Fruit fly (Drosophila melanogaster) whole organism, embryonic: ENCODE data around the gene CG13314.
A peak's percentile ranks its signal among the peaks of the same experiment; 100 is the strongest.

Source experiments
- Abd-B ChIP-seq: fragments of 200-800 bp; sonication (Bioruptor generic); optimal IDR thresholded peaks from 2 replicates; lab custom pipeline; 2018; ENCODE audit warnings: missing biosample characterization, mild to moderate bottlenecking, missing genetic modification characterization, moderate library complexity
- CG10147 ChIP-seq: fragments of 200-800 bp; sonication (Bioruptor generic); optimal IDR thresholded peaks from 2 replicates; lab custom pipeline; 2019; ENCODE audit warnings: missing biosample characterization, mild to moderate bottlenecking, missing genetic modification characterization, moderate library complexity
- CG11456 ChIP-seq: fragments of 200-800 bp; sonication (Bioruptor generic); IDR thresholded peaks from 3 replicates; pipeline ENCODE4 v1.3.6; 2022; ENCODE audit warnings: missing biosample characterization, missing genetic modification characterization
- CG11504 ChIP-seq: fragments of 200-800 bp; sonication (Bioruptor generic); optimal IDR thresholded peaks from 3 replicates; lab custom pipeline; 2019; ENCODE audit warnings: missing biosample characterization, mild to moderate bottlenecking, missing genetic modification characterization, moderate library complexity
- CG11696 ChIP-seq: fragments of 200-800 bp; sonication (Bioruptor generic); IDR thresholded peaks from 2 replicates; pipeline ENCODE4 v1.3.6; 2022; ENCODE audit warnings: missing biosample characterization, missing genetic modification characterization
- CG14050 ChIP-seq: fragments of 200-800 bp; sonication (Bioruptor generic); IDR thresholded peaks from 3 replicates; pipeline ENCODE4 v1.3.6; 2022; ENCODE audit warnings: missing biosample characterization, missing genetic modification characterization
- CG14860 ChIP-seq: fragments of 200-800 bp; sonication (Bioruptor generic); IDR thresholded peaks from 3 replicates; pipeline ENCODE4 v1.3.6; 2022; ENCODE audit warnings: missing biosample characterization, missing genetic modification characterization; ENCODE audit not compliant: partially characterized antibody
- CG15011 ChIP-seq: fragments of 200-800 bp; sonication (Bioruptor generic); optimal IDR thresholded peaks from 3 replicates; lab custom pipeline; 2018; ENCODE audit warnings: missing biosample characterization, mild to moderate bottlenecking, missing genetic modification characterization
- CG15514 ChIP-seq: fragments of 200-800 bp; sonication (Bioruptor generic); optimal IDR thresholded peaks from 3 replicates; lab custom pipeline; 2017; ENCODE audit warnings: missing biosample characterization, missing genetic modification characterization, mild to moderate bottlenecking, moderate library complexity, missing genetic modification reagents
- CG15696 ChIP-seq: fragments of 200-800 bp; sonication (Bioruptor generic); optimal IDR thresholded peaks from 2 replicates; lab custom pipeline; 2019; ENCODE audit warnings: missing biosample characterization, mild to moderate bottlenecking, missing genetic modification characterization, moderate library complexity
- CG18262 ChIP-seq: fragments of 200-800 bp; optimal IDR thresholded peaks from 3 replicates; lab custom pipeline; 2019; ENCODE audit warnings: missing biosample characterization, mild to moderate bottlenecking, missing genetic modification characterization, moderate library complexity
- CG18619 ChIP-seq: fragments of 200-800 bp; sonication (Bioruptor generic); optimal IDR thresholded peaks from 3 replicates; lab custom pipeline; 2017; ENCODE audit warnings: missing biosample characterization, mild to moderate bottlenecking, missing genetic modification characterization
- CG2202 ChIP-seq: fragments of 200-800 bp; sonication (Bioruptor generic); optimal IDR thresholded peaks from 2 replicates; lab custom pipeline; 2018; ENCODE audit warnings: missing biosample characterization, mild to moderate bottlenecking, missing genetic modification characterization
- CG30431 ChIP-seq: fragments of 200-800 bp; sonication (Bioruptor generic); optimal IDR thresholded peaks from 2 replicates; lab custom pipeline; 2017; ENCODE audit warnings: missing biosample characterization, missing genetic modification characterization
- CG31365 ChIP-seq: fragments of 200-800 bp; sonication (Bioruptor generic); optimal IDR thresholded peaks from 2 replicates; lab custom pipeline; 2018; ENCODE audit warnings: missing biosample characterization, mild to moderate bottlenecking, missing genetic modification characterization
- CG6683 ChIP-seq: fragments of 200-800 bp; sonication (Bioruptor generic); optimal IDR thresholded peaks from 2 replicates; lab custom pipeline; 2017; ENCODE audit warnings: missing biosample characterization, mild to moderate bottlenecking, missing genetic modification characterization, missing genetic modification reagents
- CG7786 ChIP-seq: fragments of 200-800 bp; sonication (Bioruptor generic); optimal IDR thresholded peaks from 2 replicates; lab custom pipeline; 2016; ENCODE audit warnings: missing biosample characterization, missing genetic modification characterization
- CG8924 ChIP-seq: fragments of 200-800 bp; optimal IDR thresholded peaks from 3 replicates; lab custom pipeline; 2019; ENCODE audit warnings: missing biosample characterization, mild to moderate bottlenecking, missing genetic modification characterization, moderate library complexity
- CG9215 ChIP-seq: fragments of 200-800 bp; sonication (Bioruptor generic); IDR thresholded peaks from 2 replicates; pipeline ENCODE4 v1.3.6; 2022; ENCODE audit warnings: missing biosample characterization, missing genetic modification characterization
- CG9876 ChIP-seq: fragments of 200-800 bp; sonication (Bioruptor generic); optimal IDR thresholded peaks from 2 replicates; lab custom pipeline; 2016; ENCODE audit warnings: missing biosample characterization, missing genetic modification characterization
- E2f2 ChIP-seq: fragments of 200-800 bp; sonication (Bioruptor generic); IDR thresholded peaks from 2 replicates; pipeline ENCODE4 v1.3.6; 2022; ENCODE audit warnings: missing biosample characterization, missing genetic modification characterization
- Ets65A ChIP-seq: fragments of 200-800 bp; sonication (Bioruptor generic); peaks from one replicate; lab custom pipeline; 2016; ENCODE audit warnings: missing biosample characterization, missing genetic modification characterization
- HLH4C ChIP-seq: fragments of 200-800 bp; sonication (Bioruptor generic); IDR thresholded peaks from 3 replicates; pipeline ENCODE4 v1.3.6; 2022; ENCODE audit warnings: missing biosample characterization, missing genetic modification characterization; ENCODE audit not compliant: partially characterized antibody
- Hmx ChIP-seq: fragments of 200-800 bp; sonication (Bioruptor generic); optimal IDR thresholded peaks from 2 replicates; lab custom pipeline; 2016; ENCODE audit warnings: missing biosample characterization, missing genetic modification characterization
- Max ChIP-seq: fragments of 200-800 bp; sonication (Bioruptor generic); optimal IDR thresholded peaks from 2 replicates; lab custom pipeline; 2016; ENCODE audit warnings: missing biosample characterization, mild to moderate bottlenecking, missing genetic modification characterization
- Pdp1 ChIP-seq, 2 experiments: fragments of 200-800 bp; sonication (Bioruptor generic); optimal IDR thresholded peaks; 3 replicates each; lab custom pipeline; 2016; ENCODE audit warnings: missing biosample characterization in 2 of 2, missing genetic modification characterization in 2 of 2, mild to moderate bottlenecking in 1 of 2, moderate library complexity in 1 of 2
- Side ChIP-seq: fragments of 200-800 bp; sonication (Bioruptor generic); optimal IDR thresholded peaks from 2 replicates; lab custom pipeline; 2016; ENCODE audit warnings: missing biosample characterization, missing genetic modification characterization
- Sox102F ChIP-seq: fragments of 200-800 bp; sonication (Bioruptor generic); optimal IDR thresholded peaks from 2 replicates; lab custom pipeline; 2018; ENCODE audit warnings: missing biosample characterization, mild to moderate bottlenecking, missing genetic modification characterization, moderate library complexity
- Sry-δ ChIP-seq: fragments of 200-800 bp; sonication (Bioruptor generic); optimal IDR thresholded peaks from 2 replicates; lab custom pipeline; 2016; ENCODE audit warnings: missing biosample characterization, missing genetic modification characterization
- Trl ChIP-seq, 3 experiments: fragments of >200 bp in 2 of 3; fragments of 200-800 bp in 1 of 3; sonication (Bioruptor generic) in 1 of 3; optimal IDR thresholded peaks; 2 replicates in 1 of 3; 3 replicates in 2 of 3; lab custom pipeline; 2016 to 2017; ENCODE audit warnings: missing biosample characterization in 1 of 3, missing genetic modification characterization in 1 of 3
- bab2 ChIP-seq: fragments of 200-800 bp; sonication (Bioruptor generic); optimal IDR thresholded peaks from 2 replicates; lab custom pipeline; 2016; ENCODE audit warnings: missing biosample characterization, missing genetic modification characterization
- bbx ChIP-seq: fragments of 200-800 bp; sonication (Bioruptor generic); IDR thresholded peaks from 2 replicates; pipeline ENCODE4 v1.3.6; 2022; ENCODE audit warnings: missing biosample characterization, missing genetic modification characterization; ENCODE audit not compliant: partially characterized antibody
- bcd ChIP-seq: fragments of 200-800 bp; sonication (Bioruptor generic); optimal IDR thresholded peaks from 2 replicates; lab custom pipeline; 2017; ENCODE audit warnings: missing biosample characterization, mild to moderate bottlenecking, missing genetic modification characterization
- caup ChIP-seq: fragments of 200-800 bp; sonication (Bioruptor generic); optimal IDR thresholded peaks from 3 replicates; lab custom pipeline; 2017; ENCODE audit warnings: missing biosample characterization, mild to moderate bottlenecking, missing genetic modification characterization, moderate library complexity; ENCODE audit not compliant: severe bottlenecking
- chif ChIP-seq, 2 experiments: fragments of 200-800 bp; sonication (Bioruptor generic); optimal IDR thresholded peaks; 3 replicates each; lab custom pipeline; 2016; ENCODE audit warnings: missing biosample characterization in 2 of 2, missing genetic modification characterization in 2 of 2
- crc ChIP-seq: fragments of 200-800 bp; sonication (Bioruptor generic); optimal IDR thresholded peaks from 2 replicates; lab custom pipeline; 2016; ENCODE audit warnings: missing biosample characterization, missing genetic modification characterization
- ems ChIP-seq: fragments of 200-800 bp; sonication (Bioruptor generic); optimal IDR thresholded peaks from 3 replicates; lab custom pipeline; 2016; ENCODE audit warnings: missing biosample characterization, missing genetic modification characterization
- insv ChIP-seq, 2 experiments: fragments of 200-800 bp; sonication (Bioruptor generic); optimal IDR thresholded peaks; 3 replicates each; lab custom pipeline; 2016 to 2018; ENCODE audit warnings: missing biosample characterization in 2 of 2, missing genetic modification characterization in 2 of 2
- pfk ChIP-seq: fragments of 200-800 bp; sonication (Bioruptor generic); optimal IDR thresholded peaks from 2 replicates; lab custom pipeline; 2018; ENCODE audit warnings: missing biosample characterization, mild to moderate bottlenecking, missing genetic modification characterization, moderate library complexity
- prd ChIP-seq, 3 experiments: fragments of >200 bp in 2 of 3; fragments of 200-800 bp in 1 of 3; sonication (Bioruptor generic) in 1 of 3; optimal IDR thresholded peaks in 2 of 3; IDR thresholded peaks in 1 of 3; 2 replicates in 2 of 3; 3 replicates in 1 of 3; pipeline versions ENCODE4 v1.3.6 to Lab custom; 2017 to 2022; ENCODE audit warnings: missing biosample characterization in 1 of 3, missing genetic modification characterization in 1 of 3
- pzg ChIP-seq: fragments of 200-800 bp; sonication (Bioruptor generic); optimal IDR thresholded peaks from 3 replicates; lab custom pipeline; 2018; ENCODE audit warnings: missing biosample characterization, mild to moderate bottlenecking, missing genetic modification characterization, moderate library complexity
- sc ChIP-seq, 3 experiments: fragments of >200 bp in 2 of 3; fragments of 200-800 bp in 1 of 3; sonication (Bioruptor generic) in 1 of 3; optimal IDR thresholded peaks; 2 replicates in 2 of 3; 3 replicates in 1 of 3; lab custom pipeline; 2017; ENCODE audit warnings: mild to moderate bottlenecking in 1 of 3, missing biosample characterization in 1 of 3, missing genetic modification characterization in 1 of 3, missing genetic modification reagents in 1 of 3
- shn ChIP-seq: fragments of 200-800 bp; sonication (Bioruptor generic); optimal IDR thresholded peaks from 3 replicates; lab custom pipeline; 2016; ENCODE audit warnings: missing biosample characterization, missing genetic modification characterization
- sima ChIP-seq: fragments of 200-800 bp; sonication (Bioruptor generic); optimal IDR thresholded peaks from 2 replicates; lab custom pipeline; 2016; ENCODE audit warnings: missing biosample characterization, missing genetic modification characterization
- ttk ChIP-seq: fragments of 200-800 bp; sonication (Bioruptor generic); IDR thresholded peaks from 2 replicates; pipeline ENCODE4 v2.1.2; 2022; ENCODE audit warnings: missing biosample characterization, missing genetic modification characterization
- unpg ChIP-seq: fragments of 200-800 bp; sonication (Bioruptor generic); optimal IDR thresholded peaks from 3 replicates; lab custom pipeline; 2018; ENCODE audit warnings: missing biosample characterization, mild to moderate bottlenecking, missing genetic modification characterization, moderate library complexity

CG13314 gene

DNA sequence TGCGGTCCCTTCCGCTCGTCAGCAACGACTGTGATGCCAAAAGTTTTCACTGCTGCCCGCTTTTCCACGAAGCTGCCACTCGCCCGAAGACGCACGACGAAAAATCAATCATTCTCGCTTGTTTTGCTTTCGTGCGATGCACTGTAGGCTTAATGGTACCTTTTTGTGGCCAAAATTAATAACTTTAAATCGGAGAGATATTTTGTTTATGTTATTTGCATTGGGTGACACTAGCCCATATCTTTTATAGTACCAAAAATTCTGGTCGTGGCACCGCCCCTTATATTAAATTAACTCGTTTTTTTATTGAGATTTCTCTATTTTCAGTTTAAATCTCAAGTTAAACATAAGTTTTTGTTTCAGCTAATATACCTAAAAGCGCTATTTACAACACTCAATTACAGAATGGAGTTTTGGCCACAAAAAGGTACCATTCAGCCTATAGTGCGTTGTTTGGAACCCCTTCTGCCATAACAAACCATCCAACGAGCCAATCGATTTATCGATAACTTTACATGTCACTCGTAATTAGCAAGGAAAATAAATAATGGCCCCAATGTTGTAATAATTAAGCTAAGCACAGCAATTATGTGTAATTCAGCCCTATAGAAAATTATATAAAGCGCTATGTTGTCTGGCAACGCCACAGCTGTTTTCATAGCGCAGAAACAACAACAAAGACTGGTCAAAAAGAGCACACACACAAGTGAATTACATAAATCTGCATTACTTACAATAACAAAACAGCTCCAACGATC, 28.2 kb upstream of the CG13314 start (continued):
- TF ChIP-seq Max (GFP tag; lab: Kevin White, UChicago): peak; percentile 54
- TF ChIP-seq CG8924: peak; percentile 60
- peak; percentile 62 for TF ChIP-seq CG10147
- TF ChIP-seq CG30431: peak; percentile 9
- TF ChIP-seq bab2 (GFP tag; lab: Kevin White, UChicago): peak; percentile 45
- TF ChIP-seq Sox102F (GFP tag; lab: Kevin White, UChicago): peak; percentile 62
- TF ChIP-seq prd (optimal IDR thresholded peaks at IDR 0.05; lab: Kevin White, UChicago): no peak
- TF ChIP-seq prd (GFP tag; IDR thresholded peaks at IDR 0.05; lab: Robert Waterston, UW): peak; percentile 40; the same call in 1 of the 3 replicates
- TF ChIP-seq unpg (GFP tag; lab: Kevin White, UChicago): peak; percentile 72
- TF ChIP-seq CG14050 (GFP tag; lab: Robert Waterston, UW): no peak
- no peak for TF ChIP-seq sc (optimal IDR thresholded peaks at IDR 0.05; lab: Kevin White, UChicago)
- TF ChIP-seq sc (GFP tag; optimal IDR thresholded peaks at IDR 0.05; lab: Kevin White, UChicago): peak; percentile 13
- peak in 1 of 2 experiments; percentile 34 for TF ChIP-seq chif (GFP tag; optimal IDR thresholded peaks at IDR 0.05; lab: Kevin White, UChicago)
- TF ChIP-seq CG9876: no peak
- peak in 1 of 2 experiments; percentile 19 for TF ChIP-seq insv (GFP tag; optimal IDR thresholded peaks at IDR 0.05; lab: Kevin White, UChicago)
- peak; percentile 60 for TF ChIP-seq caup (GFP tag; lab: Kevin White, UChicago)
- TF ChIP-seq CG9215: no peak
- TF ChIP-seq shn (GFP tag; lab: Kevin White, UChicago): peak; percentile 30
- peak; percentile 51 for TF ChIP-seq CG6683
- peak; percentile 57 to 99 for TF ChIP-seq Pdp1 (GFP tag; optimal IDR thresholded peaks at IDR 0.05; lab: Kevin White, UChicago)
- TF ChIP-seq Hmx (GFP tag; lab: Kevin White, UChicago): no peak
- peak; percentile 39 for TF ChIP-seq crc (GFP tag; lab: Kevin White, UChicago)
- peak; percentile 80 for TF ChIP-seq CG11504 (tag; lab: Kevin White, UChicago)
- peak; percentile 64 for TF ChIP-seq Abd-B (GFP tag; lab: Kevin White, UChicago)
- no peak for TF ChIP-seq CG11696 (GFP tag; lab: Robert Waterston, UW)
- TF ChIP-seq ems (GFP tag; lab: Kevin White, UChicago): peak; percentile 56
- peak; percentile 32; the same call in 1 of the 2 replicates for TF ChIP-seq E2f2 (GFP tag; lab: Robert Waterston, UW)
- peak; percentile 36 for TF ChIP-seq CG7786
- TF ChIP-seq CG15696: peak; percentile 32
- TF ChIP-seq CG31365: no peak
- TF ChIP-seq sima (GFP tag; lab: Kevin White, UChicago): no peak
- peak; percentile 11 for TF ChIP-seq pfk (GFP tag; lab: Kevin White, UChicago)
- TF ChIP-seq CG18262 (tag; lab: Kevin White, UChicago): peak; percentile 78
- TF ChIP-seq bbx (GFP tag; lab: Robert Waterston, UW): peak; percentile 12
- TF ChIP-seq Sry-δ (GFP tag; lab: Kevin White, UChicago): peak; percentile 15
- TF ChIP-seq bcd (GFP tag; lab: Kevin White, UChicago): peak; percentile 82
- peak; percentile 41; the same call in 2 of the 3 replicates for TF ChIP-seq CG14860 (GFP tag; lab: Robert Waterston, UW)
- TF ChIP-seq ttk (GFP tag; lab: Robert Waterston, UW): no peak
- TF ChIP-seq Trl (optimal IDR thresholded peaks at IDR 0.05; lab: Kevin White, UChicago): no peak
- peak; percentile 22 for TF ChIP-seq Trl (GFP tag; optimal IDR thresholded peaks at IDR 0.05; lab: Kevin White, UChicago)
- TF ChIP-seq CG18619 (GFP tag; lab: Kevin White, UChicago): peak; percentile 53
- peak; percentile 16 for TF ChIP-seq Side (GFP tag; lab: Kevin White, UChicago)
- TF ChIP-seq Ets65A (GFP tag; lab: Kevin White, UChicago): peak; percentile 46
- peak; percentile 57 for TF ChIP-seq CG15011 (GFP tag; lab: Kevin White, UChicago)
- TF ChIP-seq pzg: peak; percentile 21
- peak; percentile 45 for TF ChIP-seq HLH4C (GFP tag; lab: Robert Waterston, UW)
- TF ChIP-seq CG11456 (GFP tag; lab: Robert Waterston, UW): no peak
- peak; percentile 9 for TF ChIP-seq CG2202
- TF ChIP-seq CG15514 (GFP tag; lab: Kevin White, UChicago): peak; percentile 57
